Worm (Caenorhabditis elegans) whole organism, late embryonic: ENCODE measurements around the gene ttr-3.

Experiments
- nhr-11 ChIP-seq: fragments of 150-350 bp; optimal IDR thresholded peaks from 2 replicates; lab custom pipeline; 2014; ENCODE audit warnings: missing biosample characterization, missing genetic modification characterization
- pag-3 ChIP-seq: sonication (generic microtip); optimal IDR thresholded peaks from 2 replicates; lab custom pipeline; 2016; ENCODE audit warnings: missing compliant biosample characterization, missing genetic modification characterization, borderline replicate concordance
- pha-4 ChIP-seq: fragments of 150-350 bp; optimal IDR thresholded peaks from 2 replicates; lab custom pipeline; 2018; ENCODE audit warnings: missing biosample characterization, missing genetic modification reagents, missing genetic modification characterization

DNA sequence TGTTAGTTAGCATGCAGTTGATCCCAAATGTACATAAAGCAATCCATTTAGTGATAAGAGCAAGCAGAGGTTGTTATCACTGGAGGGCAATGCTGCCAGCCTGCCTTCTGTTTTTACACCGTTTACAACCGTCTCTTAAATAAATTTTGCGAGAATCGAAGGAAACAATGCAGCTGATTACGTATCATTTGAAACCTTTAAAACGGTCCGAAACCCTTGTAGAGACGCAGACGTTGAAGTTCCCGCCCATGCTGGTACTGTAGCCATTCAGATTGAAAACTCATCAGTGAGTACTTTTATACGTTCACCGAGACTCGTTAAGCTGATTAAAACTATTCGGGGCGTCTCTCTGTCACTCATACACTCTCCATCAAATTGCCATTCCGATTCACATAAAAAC lies 3.9 kb upstream of the ttr-3 start:
- TF ChIP-seq nhr-11 (tag; lab: Kevin White, UChicago) (no peak), pha-4 (tag; lab: Kevin White, UChicago) (no peak), pag-3 (tag; lab: Kevin White, UChicago) (no peak)
